Fruit fly (Drosophila melanogaster) whole organism, larva: ENCODE results near the gene Culd.
A peak's percentile ranks its signal among the peaks of the same experiment; 100 is the strongest.

Experiments used
- noc ChIP-seq: fragments of 200-800 bp; sonication (Bioruptor generic); optimal IDR thresholded peaks from 3 replicates; lab custom pipeline; 2019; ENCODE audit warnings: missing biosample characterization, mild to moderate bottlenecking, missing genetic modification characterization, moderate library complexity

Culd gene

dm6 chr3L:8331414-8331813 lies 24.7 kb downstream of the Culd start:
- TF ChIP-seq noc (tag; lab: Kevin White, UChicago), result no peak

dm6 chr3L:8329005-8329404 lies 27.1 kb downstream of the Culd start:
- TF ChIP-seq noc (tag; lab: Kevin White, UChicago), result no peak

dm6 chr3L:8328283-8328682 lies 27.8 kb downstream of the Culd start, which contains the start of gene CG34462:
Gene CG34462, plus strand, starts transcription at chr3L:8328583.
- TF ChIP-seq noc (tag; lab: Kevin White, UChicago), result no peak

dm6 chr3L:8325559-8325958 lies 30.5 kb downstream of the Culd start, which contains the start of gene CG34461:
Gene CG34461, plus strand, starts transcription at chr3L:8325859.
- no peak for TF ChIP-seq noc (tag; lab: Kevin White, UChicago)

- no peak for TF ChIP-seq noc (tag; lab: Kevin White, UChicago)
Observed at dm6 chr3L:8323817-8324216, 32.3 kb downstream of the Culd start.

dm6 chr3L:8320105-8320813 lies 35.8 kb downstream of the Culd start, which contains the start of gene CG13670:
Gene CG13670, plus strand, starts transcription at chr3L:8320763.
- no peak for TF ChIP-seq noc (tag; lab: Kevin White, UChicago)

- no peak for TF ChIP-seq noc (tag; lab: Kevin White, UChicago)
Observed at dm6 chr3L:8318916-8319506, 37.1 kb downstream of the Culd start, which contains the start of gene CG43059. Gene CG43059, minus strand, starts transcription at chr3L:8318966.

dm6 chr3L:8315141-8315816 lies 40.8 kb downstream of the Culd start, which contains the start of gene Cpsf6:
Gene Cpsf6, minus strand, starts transcription at chr3L:8315502.
- no peak for TF ChIP-seq noc (tag; lab: Kevin White, UChicago)

dm6 chr3L:8314788-8315140 lies 41.3 kb downstream of the Culd start:
- peak; percentile 5 for TF ChIP-seq noc (tag; lab: Kevin White, UChicago)

- no peak for TF ChIP-seq noc (tag; lab: Kevin White, UChicago)
Observed at dm6 chr3L:8312290-8312689, 43.8 kb downstream of the Culd start.

- TF ChIP-seq noc (tag; lab: Kevin White, UChicago), result peak; percentile 82
Observed at dm6 chr3L:8308891-8309352, 47.2 kb downstream of the Culd start, which contains the start of gene BI-1. Gene BI-1, minus strand, starts transcription at chr3L:8308941.

dm6 chr3L:8306880-8307279 lies 49.2 kb downstream of the Culd start, which contains the start of gene Gr66a:
Gene Gr66a, minus strand, starts transcription at chr3L:8306980.
- TF ChIP-seq noc (tag; lab: Kevin White, UChicago), result no peak

- TF ChIP-seq noc (tag; lab: Kevin White, UChicago), result no peak
Observed at dm6 chr3L:8303912-8304311, 52.2 kb downstream of the Culd start, which contains the start of the genes CG7194 and Sbp2. Gene CG7194, minus strand, starts transcription at chr3L:8304059. Gene Sbp2, plus strand, starts transcription at chr3L:8304157.
